Worm (Caenorhabditis elegans): ENCODE results near the gene T12A7.9.
A peak's percentile ranks its signal among the peaks of the same experiment; 100 is the strongest.

DNA sequence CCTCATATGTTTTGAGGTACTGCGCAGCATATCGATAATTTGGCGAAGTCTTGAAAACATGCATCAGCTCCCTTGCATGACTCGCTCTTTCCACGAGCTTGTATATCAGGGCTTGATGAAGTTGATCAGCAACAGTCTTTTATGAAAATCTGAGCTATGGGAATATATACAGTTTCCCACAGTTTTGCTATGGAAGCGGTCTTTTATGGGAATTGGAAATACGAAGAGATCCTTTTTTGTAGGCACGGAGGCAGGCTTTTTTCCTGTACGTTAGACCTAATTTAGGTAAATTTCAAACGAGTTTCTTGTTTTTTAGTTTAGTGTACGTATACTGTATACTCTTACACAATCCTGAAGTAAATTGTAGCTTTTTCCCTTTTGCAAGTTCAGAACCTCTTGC is at the start of gene T12A7.9:
- no peak for TF ChIP-seq unc-62 (GFP tag; optimal IDR thresholded peaks at IDR 0.05)
- TF ChIP-seq elt-2 (tag; optimal IDR thresholded peaks at IDR 0.05) = peak; percentile 26
- no peak for TF ChIP-seq fkh-2 (tag; optimal IDR thresholded peaks at IDR 0.05)
- TF ChIP-seq skn-1 (tag; optimal IDR thresholded peaks at IDR 0.05) = no peak
- no peak for TF ChIP-seq lin-39 (tag; optimal IDR thresholded peaks at IDR 0.05)
- TF ChIP-seq lin-15B (tag; optimal IDR thresholded peaks at IDR 0.05) = no peak
- no peak for TF ChIP-seq ztf-11 (tag; optimal IDR thresholded peaks at IDR 0.05)
- no peak for TF ChIP-seq mdl-1 (tag; optimal IDR thresholded peaks at IDR 0.05)
- no peak for TF ChIP-seq nhr-237 (tag; optimal IDR thresholded peaks at IDR 0.05)
